Worm (Caenorhabditis elegans) whole organism, midembryonic: ENCODE results near the gene C18A3.10.

Experiments used
- T22C8.4 ChIP-seq: fragments of 200-800 bp; sonication (Bioruptor generic); IDR thresholded peaks from 2 replicates; pipeline ENCODE4 v1.3.6; 2022; ENCODE audit warnings: missing genetic modification characterization, missing compliant biosample characterization
- cog-1 ChIP-seq: sonication (generic microtip); optimal IDR thresholded peaks from 2 replicates; lab custom pipeline; 2016; ENCODE audit warnings: missing genetic modification characterization, missing compliant biosample characterization
- klf-2 ChIP-seq: fragments of 200-800 bp; sonication (Bioruptor generic); conservative IDR thresholded peaks from 2 replicates; pipeline ENCODE4 v1.3.6; 2022; ENCODE audit warnings: missing genetic modification reagents, missing genetic modification characterization, missing compliant biosample characterization
- med-1 ChIP-seq: sonication (generic microtip); optimal IDR thresholded peaks from 2 replicates; lab custom pipeline; 2017; ENCODE audit warnings: missing genetic modification characterization, mild to moderate bottlenecking, missing compliant biosample characterization, antibody characterized with exemption, missing genetic modification reagents; ENCODE audit not compliant: insufficient read depth
- ref-1 ChIP-seq: fragments of 200-800 bp; sonication (Bioruptor generic); conservative IDR thresholded peaks from 2 replicates; pipeline ENCODE4 v1.3.6; 2022; ENCODE audit warnings: missing genetic modification reagents, missing genetic modification characterization, missing compliant biosample characterization
- tab-1 ChIP-seq: fragments of 200-800 bp; sonication (Bioruptor generic); IDR thresholded peaks from 2 replicates; pipeline ENCODE4 v1.3.6; 2022; ENCODE audit warnings: missing genetic modification characterization, missing compliant biosample characterization
- ztf-23 ChIP-seq: fragments of 200-800 bp; sonication (Bioruptor generic); IDR thresholded peaks from 2 replicates; pipeline ENCODE4 v1.3.6; 2022; ENCODE audit warnings: missing genetic modification reagents, missing genetic modification characterization, missing compliant biosample characterization
- ztf-29 ChIP-seq: fragments of 200-800 bp; sonication (Bioruptor generic); IDR thresholded peaks from 2 replicates; pipeline ENCODE4 v1.3.6; 2022; ENCODE audit warnings: missing genetic modification reagents, missing genetic modification characterization, missing compliant biosample characterization

DNA sequence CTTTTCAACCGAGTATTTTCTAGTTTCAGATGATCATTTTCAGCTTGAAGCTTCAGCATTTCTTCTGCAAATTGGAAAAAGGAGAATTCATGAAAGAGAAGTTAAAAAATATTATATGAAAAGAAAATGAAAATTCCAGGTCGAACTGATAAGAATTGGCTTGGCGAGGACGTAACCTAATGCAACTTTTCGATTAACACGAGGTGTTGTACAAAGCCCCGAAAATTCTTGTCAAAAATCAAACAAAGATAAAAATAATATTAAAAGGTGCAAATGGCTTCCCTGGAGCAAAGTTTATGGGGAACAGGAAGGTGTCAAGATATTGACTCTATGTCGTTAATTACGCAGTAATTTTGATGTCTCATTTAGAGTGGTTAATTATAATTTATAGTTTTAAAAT is 28.7 kb upstream of the C18A3.10 start:
- no peak for TF ChIP-seq ref-1 (GFP tag; lab: Robert Waterston, UW)
- no peak for TF ChIP-seq ztf-23
- no peak for TF ChIP-seq ztf-29 (GFP tag; lab: Robert Waterston, UW)
- no peak for TF ChIP-seq tab-1 (GFP tag; lab: Robert Waterston, UW)
- no peak for TF ChIP-seq T22C8.4 (GFP tag; lab: Robert Waterston, UW)
- TF ChIP-seq med-1: no peak
- no peak for TF ChIP-seq cog-1
- no peak for TF ChIP-seq klf-2 (GFP tag; lab: Robert Waterston, UW)
